Worm (Caenorhabditis elegans): ENCODE results near the gene C53D6.11.

The C53D6.11 gene

DNA sequence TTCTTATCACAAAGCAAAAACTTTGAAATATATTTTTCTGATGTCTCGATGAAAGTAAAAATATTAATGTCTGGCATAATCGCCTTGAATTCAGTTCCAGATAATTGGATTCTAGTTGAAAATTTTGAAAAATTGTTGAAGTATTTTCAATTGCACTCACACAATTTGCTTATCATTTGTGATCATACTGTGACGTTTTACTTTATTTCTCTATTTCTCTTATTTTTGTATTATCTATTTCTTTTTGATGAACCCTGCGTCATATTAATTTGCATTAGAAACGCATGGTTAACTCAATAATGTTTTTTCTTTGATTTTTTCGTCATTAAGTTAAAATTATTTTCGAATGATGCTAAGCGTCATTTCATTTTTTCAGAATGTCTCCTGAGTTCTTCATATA is at the start of gene C53D6.11:
Gene C53D6.11 (plus strand): TSS at position 328 of the 400 bp plus-strand sequence.
- no peak for TF ChIP-seq ceh-83 (GFP tag; optimal IDR thresholded peaks at IDR 0.05)
- TF ChIP-seq ceh-39 (tag; optimal IDR thresholded peaks at IDR 0.05): no peak
- no peak for TF ChIP-seq lin-13 (tag; optimal IDR thresholded peaks at IDR 0.05)
- TF ChIP-seq ceh-43 (GFP tag; optimal IDR thresholded peaks at IDR 0.05): no peak
- no peak for TF ChIP-seq nhr-12 (tag; optimal IDR thresholded peaks at IDR 0.05)
- TF ChIP-seq hlh-1 (tag; optimal IDR thresholded peaks at IDR 0.05): no peak
- no peak for TF ChIP-seq M03D4.4 (tag; optimal IDR thresholded peaks at IDR 0.05)
- TF ChIP-seq sem-2 (GFP tag; optimal IDR thresholded peaks at IDR 0.05): no peak
- no peak for TF ChIP-seq lsy-2 (tag; optimal IDR thresholded peaks at IDR 0.05)
- TF ChIP-seq elt-3 (tag; optimal IDR thresholded peaks at IDR 0.05): no peak
- TF ChIP-seq nhr-28 (tag; optimal IDR thresholded peaks at IDR 0.05): no peak
- TF ChIP-seq mls-2 (tag; optimal IDR thresholded peaks at IDR 0.05): no peak
- no peak for TF ChIP-seq ces-1 (GFP tag; optimal IDR thresholded peaks at IDR 0.05)

DNA sequence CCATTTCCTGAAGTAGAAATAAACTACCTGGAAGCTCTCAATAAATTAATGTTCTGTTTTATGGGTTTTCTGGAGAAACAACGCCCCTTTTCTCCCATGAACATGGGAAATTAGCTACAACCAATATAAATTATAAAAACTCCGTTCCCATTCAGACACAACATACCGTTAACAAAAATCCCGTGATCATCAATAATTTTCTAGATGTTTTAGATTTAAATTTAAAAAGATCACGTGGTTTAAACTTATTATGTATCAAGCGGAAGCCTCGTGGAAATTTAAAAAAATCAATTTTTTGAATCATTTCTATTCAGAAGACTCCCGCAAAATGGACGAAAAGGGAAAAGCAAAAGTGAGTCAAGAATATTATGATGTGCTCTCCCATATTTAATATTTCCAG is 44.5 kb upstream of the C53D6.11 start, which contains the start of gene C53B4.2:
Gene C53B4.2 (plus strand): TSS at position 301 of the 400 bp plus-strand sequence.
- TF ChIP-seq nhr-2 (tag; optimal IDR thresholded peaks at IDR 0.05): no peak
- TF ChIP-seq ham-2 (GFP tag; optimal IDR thresholded peaks at IDR 0.05): no peak
- no peak for TF ChIP-seq nhr-237 (tag; optimal IDR thresholded peaks at IDR 0.05)
- TF ChIP-seq ces-1 (GFP tag; optimal IDR thresholded peaks at IDR 0.05): no peak
- TF ChIP-seq elt-1 (tag; optimal IDR thresholded peaks at IDR 0.05; ENCODE audit: borderline replicate concordance, insufficient read depth): no peak
- TF ChIP-seq mep-1 (tag; optimal IDR thresholded peaks at IDR 0.05): no peak
- no peak for TF ChIP-seq snpc-4 (tag; optimal IDR thresholded peaks at IDR 0.05)

DNA sequence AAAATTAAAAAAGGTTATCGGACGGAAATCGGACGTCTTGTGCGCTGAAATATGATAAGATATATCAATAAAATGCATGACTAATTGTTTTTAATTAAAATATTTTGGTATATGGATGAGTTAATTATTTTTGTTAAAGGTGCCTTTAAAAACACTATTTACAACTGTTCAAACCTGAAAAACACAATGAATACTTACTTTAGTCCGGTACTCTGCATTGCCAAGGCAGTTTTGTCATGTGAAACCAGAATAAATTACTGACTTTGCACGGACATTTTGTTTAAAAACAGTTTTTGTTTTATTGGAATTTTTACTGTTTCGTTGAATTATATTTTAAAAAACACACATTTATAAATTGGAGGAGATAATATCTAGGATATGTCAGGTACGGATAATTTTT is 42.4 kb upstream of the C53D6.11 start, which contains the start of gene suex-2:
Gene suex-2 (plus strand): TSS at position 301 of the 400 bp plus-strand sequence.
- TF ChIP-seq unc-120 (tag; optimal IDR thresholded peaks at IDR 0.05; ENCODE audit: poor library complexity, severe bottlenecking) (no peak), bed-3 (GFP tag; optimal IDR thresholded peaks at IDR 0.05) (no peak), mls-2 (tag; optimal IDR thresholded peaks at IDR 0.05) (no peak)

ce11 chrIV:8973249-8973958 is 37.0 kb upstream of the C53D6.11 start, which contains the start of gene C53B4.3:
Gene C53B4.3, minus strand, starts transcription at chrIV:8973712.
- TF ChIP-seq ces-1 (GFP tag; optimal IDR thresholded peaks at IDR 0.05) (peak; percentile 23), mab-5 (tag; optimal IDR thresholded peaks at IDR 0.05) (no peak), nhr-12 (tag; optimal IDR thresholded peaks at IDR 0.05) (no peak), flh-1 (GFP tag; optimal IDR thresholded peaks at IDR 0.05) (no peak)

DNA sequence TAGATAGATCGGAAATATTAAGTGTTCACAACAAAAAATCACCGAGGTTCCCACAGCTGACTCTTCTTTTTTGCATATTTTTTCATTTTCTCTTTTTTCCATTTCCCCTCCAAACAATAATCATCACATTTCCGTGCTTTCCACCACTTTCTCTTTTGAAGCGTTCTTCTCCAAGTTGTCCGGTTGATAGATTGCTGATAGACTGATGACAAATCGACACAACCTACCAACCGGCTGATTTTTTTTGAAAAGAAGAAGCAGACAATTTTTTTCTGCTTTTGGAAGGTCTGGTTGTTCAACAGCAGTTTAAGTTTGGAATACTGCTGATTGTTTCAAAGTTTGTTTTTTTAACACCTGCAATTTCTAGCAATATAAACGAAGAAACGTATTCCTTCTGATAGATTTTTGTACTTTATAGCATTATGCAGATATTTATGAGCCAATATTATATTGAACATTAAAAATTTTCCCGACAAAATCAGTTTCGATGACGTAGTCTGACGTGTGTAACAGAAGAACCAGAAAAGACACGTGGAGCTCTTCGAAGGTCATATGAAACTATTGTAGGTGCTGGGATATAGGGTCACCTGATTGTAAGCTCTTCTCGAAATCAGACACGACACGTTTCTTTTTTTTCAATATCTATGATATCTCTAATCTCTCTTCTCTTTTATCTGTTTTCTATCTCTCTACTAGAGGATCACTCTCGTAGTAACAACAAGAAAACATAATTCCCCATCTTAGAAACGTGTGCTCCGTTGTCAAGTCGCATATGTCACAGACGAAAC is 35.6 kb upstream of the C53D6.11 start:
- no peak for TF ChIP-seq ces-1 (GFP tag; optimal IDR thresholded peaks at IDR 0.05)

DNA sequence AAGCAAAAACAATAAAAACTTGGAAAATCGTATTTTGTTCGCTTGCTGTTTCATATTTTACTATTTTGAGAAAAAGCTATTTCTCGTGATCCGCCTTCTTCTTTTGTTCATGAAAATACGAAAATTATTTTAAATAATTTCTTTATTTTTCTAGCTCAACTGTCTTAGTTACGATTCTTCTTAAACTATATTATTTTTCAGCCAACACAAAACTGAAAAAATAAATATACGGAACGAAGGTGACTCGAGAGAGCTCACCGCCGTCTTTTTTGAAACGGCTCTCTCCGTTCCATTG is 35.1 kb upstream of the C53D6.11 start, which contains the start of gene pdzd-8:
Gene pdzd-8 (plus strand): TSS at position 196 of the 295 bp plus-strand sequence.
- TF ChIP-seq nhr-28 (tag; optimal IDR thresholded peaks at IDR 0.05) (no peak), unc-39 (tag; optimal IDR thresholded peaks at IDR 0.05) (no peak), ceh-39 (tag; optimal IDR thresholded peaks at IDR 0.05) (no peak), mab-5 (tag; optimal IDR thresholded peaks at IDR 0.05) (no peak), drap-1 (GFP tag; optimal IDR thresholded peaks at IDR 0.05) (no peak), ces-1 (GFP tag; optimal IDR thresholded peaks at IDR 0.05) (no peak), lin-32 (GFP tag; optimal IDR thresholded peaks at IDR 0.05) (no peak)

DNA sequence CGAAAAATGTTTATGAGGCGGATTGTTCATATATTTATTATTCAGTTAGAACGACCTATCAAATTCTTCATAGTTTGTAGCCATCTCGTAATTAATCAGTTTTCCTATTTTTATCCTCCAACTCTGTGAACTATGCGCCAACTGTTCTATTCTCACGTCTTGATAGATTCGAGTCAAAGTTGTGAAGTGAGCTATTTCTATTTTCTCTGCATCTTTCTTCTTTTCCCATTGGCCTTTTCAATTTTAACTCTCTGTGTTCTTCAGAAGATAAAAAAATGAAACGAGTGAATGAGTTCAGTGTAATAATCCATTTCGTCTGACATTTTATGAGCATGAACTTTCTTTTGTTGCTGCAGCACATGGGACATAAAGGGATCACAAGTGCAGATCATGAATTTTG is 32.3 kb upstream of the C53D6.11 start:
- no peak for TF ChIP-seq ham-2 (GFP tag; optimal IDR thresholded peaks at IDR 0.05)
- peak; percentile 25 for TF ChIP-seq unc-120 (tag; optimal IDR thresholded peaks at IDR 0.05; ENCODE audit: poor library complexity, severe bottlenecking)
- no peak for TF ChIP-seq drap-1 (GFP tag; optimal IDR thresholded peaks at IDR 0.05)
- no peak for TF ChIP-seq ceh-39 (tag; optimal IDR thresholded peaks at IDR 0.05)
- TF ChIP-seq hlh-1 (tag; optimal IDR thresholded peaks at IDR 0.05): peak; percentile 51

Data from whole organism, mixed stage, embryonic.